Worm (Caenorhabditis elegans) whole organism, L4 larva: Measurements from ENCODE around the gene dmsr-13.

ENCODE experiments used
- F10B5.3 ChIP-seq: sonication (generic microtip); optimal IDR thresholded peaks from 2 replicates; lab custom pipeline; 2016; ENCODE audit warnings: mild to moderate bottlenecking, missing genetic modification characterization, missing compliant biosample characterization
- F26F4.8 ChIP-seq: fragments of 200-800 bp; sonication (Bioruptor generic); conservative IDR thresholded peaks from 2 replicates; pipeline ENCODE4 v1.3.6; 2022; ENCODE audit warnings: missing genetic modification characterization, missing compliant biosample characterization
- Y75B8A.6 ChIP-seq: fragments of 200-800 bp; sonication (Bioruptor generic); IDR thresholded peaks from 2 replicates; pipeline ENCODE4 v1.3.6; 2022; ENCODE audit warnings: missing genetic modification reagents, missing genetic modification characterization, missing compliant biosample characterization
- aha-1 ChIP-seq: fragments of 150-350 bp; peaks from one replicate; lab custom pipeline; 2014; ENCODE audit warnings: missing biosample characterization, missing genetic modification characterization
- aly-2 ChIP-seq: sonication (generic microtip); optimal IDR thresholded peaks from 2 replicates; lab custom pipeline; 2018; ENCODE audit warnings: missing biosample characterization, missing genetic modification characterization
- attf-4 ChIP-seq: sonication (generic microtip); optimal IDR thresholded peaks from 3 replicates; lab custom pipeline; 2017; ENCODE audit warnings: missing biosample characterization, missing genetic modification characterization
- ctbp-1 ChIP-seq: fragments of 200-800 bp; sonication (Bioruptor generic); IDR thresholded peaks from 2 replicates; pipeline ENCODE4 v1.3.6; 2022; ENCODE audit warnings: missing genetic modification reagents, missing genetic modification characterization, missing compliant biosample characterization
- daf-12 ChIP-seq: fragments of 150-350 bp; optimal IDR thresholded peaks from 2 replicates; lab custom pipeline; 2014; ENCODE audit warnings: missing biosample characterization, missing genetic modification reagents, missing genetic modification characterization
- daf-19 ChIP-seq: fragments of 200-800 bp; sonication (Bioruptor generic); conservative IDR thresholded peaks from 2 replicates; pipeline ENCODE4 v1.3.6; 2022; ENCODE audit warnings: missing genetic modification characterization, missing compliant biosample characterization
- dmd-9 ChIP-seq: fragments of 200-800 bp; sonication (Bioruptor generic); IDR thresholded peaks from 2 replicates; pipeline ENCODE4 v1.3.6; 2022; ENCODE audit warnings: missing genetic modification reagents, missing genetic modification characterization, missing compliant biosample characterization
- duxl-1 ChIP-seq: sonication (generic microtip); optimal IDR thresholded peaks from 2 replicates; lab custom pipeline; 2016; ENCODE audit warnings: mild to moderate bottlenecking, missing genetic modification characterization, moderate library complexity, missing compliant biosample characterization; ENCODE audit not compliant: poor library complexity
- egl-27 ChIP-seq: sonication (generic microtip); optimal IDR thresholded peaks from 3 replicates; lab custom pipeline; 2017; ENCODE audit warnings: missing biosample characterization, missing genetic modification reagents, missing genetic modification characterization
- egl-43 ChIP-seq: fragments of 200-800 bp; sonication (Bioruptor generic); IDR thresholded peaks from 2 replicates; pipeline ENCODE4 v1.3.6; 2022; ENCODE audit warnings: missing genetic modification reagents, missing genetic modification characterization, missing compliant biosample characterization
- fos-1 ChIP-seq: fragments of 150-350 bp; optimal IDR thresholded peaks from 2 replicates; lab custom pipeline; 2014; ENCODE audit warnings: missing biosample characterization, missing genetic modification characterization
- hif-1 ChIP-seq, 2 experiments: sonication (generic microtip); optimal IDR thresholded peaks; 2 replicates each; lab custom pipeline; 2016 to 2017; ENCODE audit warnings: missing compliant biosample characterization in 2 of 2, missing genetic modification characterization in 2 of 2, missing genetic modification reagents in 2 of 2, missing genotype in 2 of 2, mild to moderate bottlenecking in 1 of 2
- hlh-11 ChIP-seq: fragments of 200-800 bp; sonication (Bioruptor generic); optimal IDR thresholded peaks from 2 replicates; lab custom pipeline; 2018; ENCODE audit warnings: mild to moderate bottlenecking, missing genetic modification characterization, missing compliant biosample characterization
- hlh-30 ChIP-seq: sonication (generic microtip); optimal IDR thresholded peaks from 2 replicates; lab custom pipeline; 2017; ENCODE audit warnings: antibody characterized with exemption, mild to moderate bottlenecking, missing genetic modification characterization, missing compliant biosample characterization; ENCODE audit not compliant: insufficient read depth
- hmg-1.1 ChIP-seq: fragments of 200-800 bp; sonication (Bioruptor generic); IDR thresholded peaks from 2 replicates; pipeline ENCODE4 v1.3.6; 2022; ENCODE audit warnings: missing genetic modification reagents, missing genetic modification characterization, missing compliant biosample characterization
- lin-1 ChIP-seq: fragments of 200-800 bp; sonication (Bioruptor generic); IDR thresholded peaks from 2 replicates; pipeline ENCODE4 v1.3.6; 2022; ENCODE audit warnings: missing genetic modification reagents, missing genetic modification characterization, missing compliant biosample characterization
- lin-13 ChIP-seq: fragments of 150-350 bp; optimal IDR thresholded peaks from 2 replicates; lab custom pipeline; 2014; ENCODE audit warnings: missing biosample characterization, missing genetic modification reagents, missing genetic modification characterization
- lin-29 ChIP-seq: fragments of 200-800 bp; sonication (Bioruptor generic); IDR thresholded peaks from 2 replicates; pipeline ENCODE4 v1.3.6; 2022; ENCODE audit warnings: missing genetic modification reagents, missing genetic modification characterization, missing compliant biosample characterization
- lin-38 ChIP-seq: fragments of 200-800 bp; sonication (Bioruptor generic); IDR thresholded peaks from 2 replicates; pipeline ENCODE4 v1.3.6; 2022; ENCODE audit warnings: missing genetic modification reagents, missing genetic modification characterization, missing compliant biosample characterization
- lir-3 ChIP-seq: sonication (generic microtip); optimal IDR thresholded peaks from 2 replicates; lab custom pipeline; 2016; ENCODE audit warnings: mild to moderate bottlenecking, missing genetic modification characterization, missing compliant biosample characterization
- madf-5 ChIP-seq, 2 experiments: fragments of 200-800 bp; sonication (Bioruptor generic); IDR thresholded peaks; 2 replicates each; pipeline ENCODE4 v1.3.6; 2022; ENCODE audit warnings: missing compliant biosample characterization in 2 of 2, missing genetic modification characterization in 2 of 2
- mdt-29 ChIP-seq: fragments of 200-800 bp; sonication (Bioruptor generic); IDR thresholded peaks from 2 replicates; pipeline ENCODE4 v1.3.6; 2022; ENCODE audit warnings: missing genetic modification reagents, missing genetic modification characterization, missing compliant biosample characterization
- mep-1 ChIP-seq: fragments of 150-350 bp; sonication (generic microtip); optimal IDR thresholded peaks from 3 replicates; lab custom pipeline; 2014; ENCODE audit warnings: missing biosample characterization, missing genetic modification characterization
- mes-2 ChIP-seq: sonication (generic microtip); optimal IDR thresholded peaks from 2 replicates; lab custom pipeline; 2016; ENCODE audit warnings: missing genotype, mild to moderate bottlenecking, missing genetic modification characterization, missing compliant biosample characterization; ENCODE audit not compliant: poor library complexity, severe bottlenecking
- nhr-10 ChIP-seq: fragments of 150-350 bp; optimal IDR thresholded peaks from 2 replicates; lab custom pipeline; 2014; ENCODE audit warnings: missing biosample characterization, missing genetic modification characterization
- nhr-111 ChIP-seq: fragments of 200-800 bp; sonication (Bioruptor generic); optimal IDR thresholded peaks from 2 replicates; lab custom pipeline; 2018; ENCODE audit warnings: mild to moderate bottlenecking, missing genetic modification characterization, missing compliant biosample characterization
- nhr-237 ChIP-seq: sonication (generic microtip); optimal IDR thresholded peaks from 2 replicates; lab custom pipeline; 2017; ENCODE audit warnings: missing biosample characterization, missing genetic modification characterization
- nhr-25 ChIP-seq: sonication (generic microtip); optimal IDR thresholded peaks from 2 replicates; lab custom pipeline; 2017; ENCODE audit warnings: missing genetic modification characterization, mild to moderate bottlenecking, missing compliant biosample characterization, antibody characterized with exemption, moderate library complexity, borderline replicate concordance; ENCODE audit not compliant: insufficient read depth
- nhr-48 ChIP-seq: sonication (generic microtip); optimal IDR thresholded peaks from 2 replicates; lab custom pipeline; 2016; ENCODE audit warnings: mild to moderate bottlenecking, missing genetic modification characterization, missing compliant biosample characterization
- nhr-6 ChIP-seq: fragments of 150-350 bp; optimal IDR thresholded peaks from 2 replicates; lab custom pipeline; 2014; ENCODE audit warnings: missing biosample characterization, missing genetic modification characterization
- nhr-76 ChIP-seq: fragments of 150-350 bp; optimal IDR thresholded peaks from 2 replicates; lab custom pipeline; 2014; ENCODE audit warnings: missing biosample characterization, missing genetic modification characterization
- nhr-77 ChIP-seq: fragments of 150-350 bp; optimal IDR thresholded peaks from 2 replicates; lab custom pipeline; 2014; ENCODE audit warnings: missing biosample characterization, missing genetic modification characterization
- pha-4 ChIP-seq, 2 experiments: fragments of 150-350 bp in 1 of 2; fragments of 200-800 bp in 1 of 2; sonication (Bioruptor generic) in 1 of 2; IDR thresholded peaks in 1 of 2; optimal IDR thresholded peaks in 1 of 2; 2 replicates each; pipeline versions ENCODE4 v1.3.6 to Lab custom; 2014 to 2022; ENCODE audit warnings: missing genetic modification characterization in 2 of 2, missing genetic modification reagents in 2 of 2, missing biosample characterization in 1 of 2, missing compliant biosample characterization in 1 of 2
- saeg-2 ChIP-seq: fragments of 200-800 bp; sonication (Bioruptor generic); IDR thresholded peaks from 2 replicates; pipeline ENCODE4 v1.3.6; 2022; ENCODE audit warnings: missing genetic modification reagents, missing genetic modification characterization, missing compliant biosample characterization
- spr-1 ChIP-seq: sonication (generic microtip); optimal IDR thresholded peaks from 2 replicates; lab custom pipeline; 2016; ENCODE audit warnings: mild to moderate bottlenecking, missing genetic modification characterization, missing compliant biosample characterization
- tra-1 ChIP-seq: fragments of 200-800 bp; sonication (Bioruptor generic); IDR thresholded peaks from 2 replicates; pipeline ENCODE4 v1.3.6; 2022; ENCODE audit warnings: missing genetic modification reagents, missing genetic modification characterization, missing compliant biosample characterization
- unc-130 ChIP-seq: sonication (generic microtip); optimal IDR thresholded peaks from 2 replicates; lab custom pipeline; 2016; ENCODE audit warnings: missing genetic modification reagents, missing genetic modification characterization, missing compliant biosample characterization
- zip-11 ChIP-seq: fragments of 200-800 bp; sonication (Bioruptor generic); IDR thresholded peaks from 2 replicates; pipeline ENCODE4 v1.3.6; 2022; ENCODE audit warnings: missing genetic modification characterization, missing compliant biosample characterization
- ztf-7 ChIP-seq: fragments of 150-350 bp; optimal IDR thresholded peaks from 2 replicates; lab custom pipeline; 2014; ENCODE audit warnings: missing biosample characterization, missing genetic modification characterization

Gene dmsr-13

DNA sequence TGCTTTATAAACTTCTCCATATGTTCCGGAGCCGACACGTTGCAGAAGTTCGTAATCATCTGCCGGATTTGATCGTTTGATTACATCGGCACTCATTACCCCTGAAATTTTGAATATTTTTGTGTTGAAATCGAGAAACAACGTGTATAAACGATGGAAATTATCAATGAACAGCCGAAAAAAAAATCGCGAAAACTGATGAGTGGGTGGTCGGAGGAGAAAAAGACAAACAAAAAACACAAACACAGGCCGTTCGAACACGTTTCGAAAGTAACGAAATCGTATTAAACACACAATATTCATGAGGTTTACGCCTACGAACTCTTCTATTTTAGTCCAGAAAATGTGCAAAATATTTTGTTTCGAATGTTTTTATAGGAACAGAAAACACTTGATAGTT lies 27.1 kb downstream of the dmsr-13 start, which contains the start of gene gck-2:
Gene gck-2, minus strand, starts transcription at position 101 of the 400 bp plus-strand sequence.
- TF ChIP-seq nhr-76 (no peak), lin-13 (GFP tag; lab: Kevin White, UChicago) (no peak), daf-19 (GFP tag; lab: Robert Waterston, UW) (no peak), fos-1 (tag; lab: Kevin White, UChicago) (no peak), dmd-9 (GFP tag; lab: Robert Waterston, UW) (no peak)

DNA sequence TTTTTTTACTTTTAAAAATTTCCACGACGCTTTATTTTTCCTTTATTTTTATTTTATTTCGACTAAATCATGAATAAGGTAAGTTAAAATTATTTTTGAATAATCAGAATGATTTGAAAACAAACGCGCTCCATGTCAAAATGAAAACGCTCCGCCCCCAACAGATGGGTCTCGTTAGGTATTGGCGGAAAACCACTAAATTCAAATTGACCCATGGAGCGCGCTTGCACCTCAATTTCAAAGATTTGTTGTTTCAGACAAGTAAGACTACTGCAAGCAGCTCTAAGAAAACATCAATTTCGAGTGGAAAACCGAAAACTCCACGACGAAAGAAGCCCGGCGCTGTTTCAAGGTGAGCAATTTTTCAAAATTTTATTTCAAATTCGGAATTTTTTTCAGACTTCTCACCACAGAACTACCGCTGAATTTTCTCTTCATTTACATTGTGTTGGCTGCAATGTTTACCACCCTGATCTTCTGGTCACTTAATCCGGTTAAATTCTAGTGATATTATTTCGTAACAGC lies 31.7 kb downstream of the dmsr-13 start, which contains the start of gene ZC404.2:
Gene ZC404.2, plus strand, starts transcription at position 47 of the 525 bp plus-strand sequence.
- TF ChIP-seq F10B5.3 (peak; percentile 32), egl-43 (GFP tag; lab: Robert Waterston, UW) (no peak), nhr-76 (no peak), spr-1 (tag; lab: Kevin White, UChicago) (no peak), pha-4 (GFP tag; IDR thresholded peaks at IDR 0.05; lab: Robert Waterston, UW) (0 out of 2 replicates have a peak, but pooled peaks have one; percentile 7), pha-4 (tag; optimal IDR thresholded peaks at IDR 0.05; lab: Kevin White, UChicago) (no peak), egl-27 (no peak), mes-2 (tag; lab: Kevin White, UChicago) (peak; percentile 5), aly-2 (tag; lab: Kevin White, UChicago) (no peak), mdt-29 (no peak), F26F4.8 (GFP tag; lab: Robert Waterston, UW) (no peak), fos-1 (tag; lab: Kevin White, UChicago) (no peak), daf-19 (GFP tag; lab: Robert Waterston, UW) (no peak), lin-38 (GFP tag; lab: Robert Waterston, UW) (peak; percentile 37; the same call in 1 of the 2 replicates), madf-5 (GFP tag; IDR thresholded peaks at IDR 0.05; lab: Robert Waterston, UW) (0 out of 4 replicates have a peak, but pooled peaks of 1 of the 2 experiments have one; percentile 35)

DNA sequence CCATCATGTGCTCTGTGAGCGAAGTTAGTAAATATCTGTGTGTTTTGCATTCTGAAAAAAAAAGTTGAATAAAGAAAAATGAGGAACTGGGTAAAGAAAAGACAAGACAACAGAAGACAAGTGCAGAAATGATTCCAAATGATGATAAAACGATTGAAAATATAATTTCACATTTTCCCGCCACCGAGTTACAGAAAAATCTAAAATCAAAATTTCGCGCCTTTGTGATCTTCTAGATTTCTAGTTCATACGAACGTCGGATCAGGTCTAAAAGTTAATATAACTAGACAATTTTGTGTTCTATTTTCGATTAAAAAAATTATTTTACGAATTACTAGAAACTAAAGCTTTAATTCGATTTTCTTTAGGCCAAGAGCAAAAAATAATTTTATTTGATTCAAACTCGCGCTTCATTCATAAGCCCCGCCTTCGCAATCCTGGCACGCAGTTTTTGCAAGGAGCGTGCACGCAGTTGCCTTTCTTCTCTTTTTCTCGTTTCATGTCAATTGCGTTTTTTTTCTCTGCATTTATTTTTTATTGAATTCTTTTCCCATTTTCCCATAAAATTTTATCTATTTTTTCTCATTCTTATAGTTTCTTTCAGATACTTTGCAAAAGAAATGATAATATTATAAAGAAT lies 34.7 kb downstream of the dmsr-13 start, which contains the start of the genes spn-4 and spe-39:
Gene spn-4, minus strand, starts transcription at position 51 of the 640 bp plus-strand sequence.
Gene spe-39, plus strand, starts transcription at position 599 of the 640 bp plus-strand sequence.
- TF ChIP-seq hmg-1.1 = peak; percentile 70; the same call in 1 of the 2 replicates
- no peak for TF ChIP-seq nhr-48 (tag; lab: Kevin White, UChicago)
- no peak for TF ChIP-seq daf-12 (tag; lab: Kevin White, UChicago)
- TF ChIP-seq aly-2 (tag; lab: Kevin White, UChicago) = no peak
- no peak for TF ChIP-seq lin-29 (GFP tag; lab: Robert Waterston, UW)
- TF ChIP-seq attf-4 (tag; lab: Kevin White, UChicago) = no peak
- no peak for TF ChIP-seq saeg-2
- TF ChIP-seq ctbp-1 (GFP tag; lab: Robert Waterston, UW) = no peak
- peak; percentile 39 for TF ChIP-seq hlh-11
- TF ChIP-seq lin-38 (GFP tag; lab: Robert Waterston, UW) = peak; percentile 73
- no peak for TF ChIP-seq mep-1
- no peak for TF ChIP-seq egl-43 (GFP tag; lab: Robert Waterston, UW)
- no peak for TF ChIP-seq ztf-7 (tag; lab: Kevin White, UChicago)
- TF ChIP-seq dmd-9 (GFP tag; lab: Robert Waterston, UW) = 0 out of 2 replicates have a peak, but pooled peaks have one; percentile 6
- TF ChIP-seq nhr-111 (GFP tag; lab: Kevin White, UChicago) = no peak
- TF ChIP-seq nhr-77 (tag; lab: Kevin White, UChicago) = peak; percentile 26
- TF ChIP-seq lin-13 (GFP tag; lab: Kevin White, UChicago) = no peak
- no peak for TF ChIP-seq tra-1 (GFP tag; lab: Robert Waterston, UW)
- no peak for TF ChIP-seq F26F4.8 (GFP tag; lab: Robert Waterston, UW)
- TF ChIP-seq hif-1 (tag; optimal IDR thresholded peaks at IDR 0.05; lab: Kevin White, UChicago) = peak in 1 of 2 experiments; percentile 32
- no peak for TF ChIP-seq zip-11 (GFP tag; lab: Robert Waterston, UW)
- no peak for TF ChIP-seq aha-1
- peak; percentile 76 for TF ChIP-seq nhr-6
- TF ChIP-seq duxl-1 = peak; percentile 57
- TF ChIP-seq nhr-10 = no peak
- peak; percentile 33 for TF ChIP-seq unc-130 (GFP tag; lab: Kevin White, UChicago)
- TF ChIP-seq hlh-30 = no peak
- no peak for TF ChIP-seq nhr-237 (tag; lab: Kevin White, UChicago)
- TF ChIP-seq pha-4 (GFP tag; IDR thresholded peaks at IDR 0.05; lab: Robert Waterston, UW) = peak; percentile 58; the same call in 1 of the 2 replicates
- peak; percentile 31 for TF ChIP-seq pha-4 (tag; optimal IDR thresholded peaks at IDR 0.05; lab: Kevin White, UChicago)
- TF ChIP-seq lin-1 (GFP tag; lab: Robert Waterston, UW) = peak; percentile 43; the same call in 1 of the 2 replicates
- TF ChIP-seq lir-3 (tag; lab: Kevin White, UChicago) = no peak
- no peak for TF ChIP-seq fos-1 (tag; lab: Kevin White, UChicago)
- TF ChIP-seq nhr-25 (tag; lab: Kevin White, UChicago) = no peak
- no peak for TF ChIP-seq Y75B8A.6 (GFP tag; lab: Robert Waterston, UW)
